Worm (Caenorhabditis elegans) whole organism, midembryonic: ENCODE results near the gene sri-19.

ENCODE experiments used
- T22C8.4 ChIP-seq: fragments of 200-800 bp; sonication (Bioruptor generic); IDR thresholded peaks from 2 replicates; pipeline ENCODE4 v1.3.6; 2022; ENCODE audit warnings: missing genetic modification characterization, missing compliant biosample characterization
- cog-1 ChIP-seq: sonication (generic microtip); optimal IDR thresholded peaks from 2 replicates; lab custom pipeline; 2016; ENCODE audit warnings: missing genetic modification characterization, missing compliant biosample characterization
- flt-1 ChIP-seq: fragments of 200-800 bp; sonication (Bioruptor generic); IDR thresholded peaks from 2 replicates; pipeline ENCODE4 v1.3.6; 2022; ENCODE audit warnings: missing genetic modification characterization, missing compliant biosample characterization
- med-1 ChIP-seq: sonication (generic microtip); optimal IDR thresholded peaks from 2 replicates; lab custom pipeline; 2017; ENCODE audit warnings: missing genetic modification characterization, mild to moderate bottlenecking, missing compliant biosample characterization, antibody characterized with exemption, missing genetic modification reagents; ENCODE audit not compliant: insufficient read depth
- ref-1 ChIP-seq: fragments of 200-800 bp; sonication (Bioruptor generic); conservative IDR thresholded peaks from 2 replicates; pipeline ENCODE4 v1.3.6; 2022; ENCODE audit warnings: missing genetic modification reagents, missing genetic modification characterization, missing compliant biosample characterization
- tab-1 ChIP-seq: fragments of 200-800 bp; sonication (Bioruptor generic); IDR thresholded peaks from 2 replicates; pipeline ENCODE4 v1.3.6; 2022; ENCODE audit warnings: missing genetic modification characterization, missing compliant biosample characterization
- ztf-23 ChIP-seq: fragments of 200-800 bp; sonication (Bioruptor generic); IDR thresholded peaks from 2 replicates; pipeline ENCODE4 v1.3.6; 2022; ENCODE audit warnings: missing genetic modification reagents, missing genetic modification characterization, missing compliant biosample characterization
- ztf-29 ChIP-seq: fragments of 200-800 bp; sonication (Bioruptor generic); IDR thresholded peaks from 2 replicates; pipeline ENCODE4 v1.3.6; 2022; ENCODE audit warnings: missing genetic modification reagents, missing genetic modification characterization, missing compliant biosample characterization

DNA sequence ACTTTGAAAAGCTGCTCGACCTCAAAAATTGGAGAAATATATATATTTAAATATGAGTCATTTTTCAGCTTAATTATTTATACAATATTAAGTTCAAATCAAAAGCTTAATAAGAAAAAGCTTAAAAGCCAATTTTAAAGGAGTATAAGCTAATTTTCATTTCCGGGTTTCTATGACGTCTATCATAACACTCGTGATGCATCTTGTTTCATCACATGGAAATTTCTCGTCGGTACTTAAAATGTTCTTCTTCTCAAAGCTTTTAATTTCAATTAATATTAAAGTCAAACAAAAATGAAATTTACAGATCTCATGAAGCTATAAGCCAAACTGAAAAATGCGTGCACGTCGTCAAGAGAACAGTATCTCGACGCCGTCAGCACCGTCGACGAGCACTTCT, 38.4 kb upstream of the sri-19 start, which contains the start of gene rbr-2:
- TF ChIP-seq tab-1 (GFP tag; lab: Robert Waterston, UW) = no peak
- TF ChIP-seq flt-1 (GFP tag; lab: Robert Waterston, UW) = no peak
- no peak for TF ChIP-seq T22C8.4 (GFP tag; lab: Robert Waterston, UW)
- TF ChIP-seq ztf-23 = no peak
- TF ChIP-seq ref-1 (GFP tag; lab: Robert Waterston, UW) = no peak
- no peak for TF ChIP-seq cog-1 (tag; lab: Kevin White, UChicago)
- no peak for TF ChIP-seq med-1 (GFP tag; lab: Kevin White, UChicago)
- TF ChIP-seq ztf-29 (GFP tag; lab: Robert Waterston, UW) = no peak
